Fruit fly (Drosophila melanogaster) Kc167 (cell line): Measurements from ENCODE around the gene CG9263.

ENCODE experiments used
- Myc ChIP-seq: fragments of >200 bp; optimal IDR thresholded peaks from 2 replicates; lab custom pipeline; 2017; ENCODE audit warnings: missing external identifiers
- Sin3A ChIP-seq: fragments of >200 bp; optimal IDR thresholded peaks from 2 replicates; lab custom pipeline; 2018; ENCODE audit warnings: missing external identifiers
- h ChIP-seq: fragments of >200 bp; optimal IDR thresholded peaks from 3 replicates; lab custom pipeline; 2018; ENCODE audit warnings: missing external identifiers
- insv ChIP-seq: fragments of >200 bp; optimal IDR thresholded peaks from 3 replicates; lab custom pipeline; 2018; ENCODE audit warnings: missing external identifiers
- psq ChIP-seq: fragments of >200 bp; optimal IDR thresholded peaks from 2 replicates; lab custom pipeline; 2017; ENCODE audit warnings: missing external identifiers
- ttk ChIP-seq: sonication (Bioruptor generic); optimal IDR thresholded peaks from 2 replicates; lab custom pipeline; 2017; ENCODE audit warnings: missing external identifiers

dm6 chr2L:13542476-13542875 is at the start of gene CG9263:
- TF ChIP-seq h (lab: Kevin White, UChicago): no peak
- TF ChIP-seq ttk (lab: Kevin White, UChicago): no peak
- TF ChIP-seq psq (lab: Kevin White, UChicago): no peak
- no peak for TF ChIP-seq Sin3A
- no peak for TF ChIP-seq insv
- no peak for TF ChIP-seq Myc
